Worm (Caenorhabditis elegans) whole organism, L1 larva: ENCODE results near the gene spds-1.

ENCODE experiments used
- C16A3.4 ChIP-seq: fragments of 150-350 bp; optimal IDR thresholded peaks from 2 replicates; lab custom pipeline; 2014; ENCODE audit warnings: missing biosample characterization, missing genetic modification characterization
- F16B12.6 ChIP-seq: fragments of 150-350 bp; optimal IDR thresholded peaks from 2 replicates; lab custom pipeline; 2014; ENCODE audit warnings: missing biosample characterization, missing genetic modification characterization
- Y116A8C.19 ChIP-seq: sonication (generic microtip); optimal IDR thresholded peaks from 2 replicates; lab custom pipeline; 2016; ENCODE audit warnings: missing compliant biosample characterization, missing genetic modification characterization, borderline replicate concordance
- alr-1 ChIP-seq: fragments of 200-800 bp; sonication (Bioruptor generic); optimal IDR thresholded peaks from 2 replicates; lab custom pipeline; 2018; ENCODE audit warnings: borderline replicate concordance, mild to moderate bottlenecking, missing genetic modification characterization, missing compliant biosample characterization
- aly-2 ChIP-seq: fragments of 150-350 bp; optimal IDR thresholded peaks from 2 replicates; lab custom pipeline; 2014; ENCODE audit warnings: missing biosample characterization, missing genetic modification characterization
- blmp-1 ChIP-seq: fragments of 150-350 bp; optimal IDR thresholded peaks from 2 replicates; lab custom pipeline; 2014; ENCODE audit warnings: missing biosample characterization, missing genetic modification characterization
- ceh-8 ChIP-seq: fragments of 200-800 bp; sonication (Bioruptor generic); optimal IDR thresholded peaks from 2 replicates; lab custom pipeline; 2018; ENCODE audit warnings: mild to moderate bottlenecking, missing genetic modification characterization, moderate library complexity, missing compliant biosample characterization
- efl-3 ChIP-seq: fragments of 200-800 bp; sonication (Bioruptor generic); optimal IDR thresholded peaks from 2 replicates; lab custom pipeline; 2018; ENCODE audit warnings: mild to moderate bottlenecking, missing genetic modification characterization, missing compliant biosample characterization
- egl-13 ChIP-seq: sonication (generic microtip); optimal IDR thresholded peaks from 2 replicates; lab custom pipeline; 2016; ENCODE audit warnings: missing genotype, missing genetic modification reagents, missing genetic modification characterization, missing compliant biosample characterization
- elt-2 ChIP-seq: sonication (generic microtip); optimal IDR thresholded peaks from 2 replicates; lab custom pipeline; 2016; ENCODE audit warnings: missing genetic modification characterization, mild to moderate bottlenecking, inconsistent platforms, missing compliant biosample characterization, missing genetic modification reagents
- fos-1 ChIP-seq: fragments of 150-350 bp; optimal IDR thresholded peaks from 2 replicates; lab custom pipeline; 2014; ENCODE audit warnings: missing biosample characterization, missing genetic modification characterization
- hlh-17 ChIP-seq: fragments of 200-800 bp; sonication (Bioruptor generic); optimal IDR thresholded peaks from 2 replicates; lab custom pipeline; 2018; ENCODE audit warnings: missing genetic modification characterization, mild to moderate bottlenecking, missing compliant biosample characterization, moderate library complexity, borderline replicate concordance
- hlh-4 ChIP-seq: sonication (generic microtip); optimal IDR thresholded peaks from 2 replicates; lab custom pipeline; 2016; ENCODE audit warnings: mild to moderate bottlenecking, missing genetic modification characterization, missing compliant biosample characterization
- hpl-2 ChIP-seq: fragments of 150-350 bp; optimal IDR thresholded peaks from 2 replicates; lab custom pipeline; 2014; ENCODE audit warnings: missing biosample characterization, missing genetic modification reagents, missing genetic modification characterization
- isw-1 ChIP-seq: fragments of 200-800 bp; sonication (Bioruptor generic); IDR thresholded peaks from 2 replicates; pipeline ENCODE4 v1.3.6; 2022; ENCODE audit warnings: missing genetic modification characterization, missing compliant biosample characterization
- lin-13 ChIP-seq: fragments of 150-350 bp; optimal IDR thresholded peaks from 2 replicates; lab custom pipeline; 2014; ENCODE audit warnings: missing biosample characterization, missing genetic modification reagents, missing genetic modification characterization
- lir-3 ChIP-seq: sonication (generic microtip); optimal IDR thresholded peaks from 2 replicates; lab custom pipeline; 2016; ENCODE audit warnings: mild to moderate bottlenecking, missing genetic modification characterization, moderate library complexity, missing compliant biosample characterization; ENCODE audit not compliant: poor library complexity
- lsy-2 ChIP-seq, 2 experiments: fragments of 150-350 bp; optimal IDR thresholded peaks; 2 replicates each; lab custom pipeline; 2014; ENCODE audit warnings: missing biosample characterization in 2 of 2, missing genetic modification characterization in 2 of 2
- mab-9 ChIP-seq: fragments of 200-800 bp; sonication (Bioruptor generic); IDR thresholded peaks from 2 replicates; pipeline ENCODE4 v1.3.6; 2022; ENCODE audit warnings: missing genetic modification reagents, missing genetic modification characterization, missing compliant biosample characterization
- mef-2 ChIP-seq: fragments of 150-350 bp; optimal IDR thresholded peaks from 2 replicates; lab custom pipeline; 2014; ENCODE audit warnings: missing biosample characterization, missing genetic modification characterization
- nhr-20 ChIP-seq: sonication (generic microtip); optimal IDR thresholded peaks from 2 replicates; lab custom pipeline; 2016; ENCODE audit warnings: mild to moderate bottlenecking, missing genetic modification characterization, missing compliant biosample characterization
- nhr-28 ChIP-seq: fragments of 150-350 bp; optimal IDR thresholded peaks from 2 replicates; lab custom pipeline; 2014; ENCODE audit warnings: missing biosample characterization, missing genetic modification characterization
- nhr-76 ChIP-seq: sonication (generic microtip); optimal IDR thresholded peaks from 2 replicates; lab custom pipeline; 2017; ENCODE audit warnings: missing biosample characterization, missing genetic modification characterization
- nhr-77 ChIP-seq: fragments of 150-350 bp; optimal IDR thresholded peaks from 2 replicates; lab custom pipeline; 2014; ENCODE audit warnings: missing biosample characterization, missing genetic modification characterization
- nhr-84 ChIP-seq: sonication (generic microtip); optimal IDR thresholded peaks from 2 replicates; lab custom pipeline; 2017; ENCODE audit warnings: missing biosample characterization, missing genetic modification characterization
- pag-3 ChIP-seq: sonication (generic microtip); optimal IDR thresholded peaks from 2 replicates; lab custom pipeline; 2017; ENCODE audit warnings: missing genetic modification characterization, mild to moderate bottlenecking, missing compliant biosample characterization, antibody characterized with exemption, borderline replicate concordance; ENCODE audit not compliant: insufficient read depth
- pax-3 ChIP-seq: fragments of 200-800 bp; sonication (Bioruptor generic); optimal IDR thresholded peaks from 2 replicates; lab custom pipeline; 2018; ENCODE audit warnings: mild to moderate bottlenecking, missing genetic modification characterization, moderate library complexity, missing compliant biosample characterization
- sup-37 ChIP-seq: fragments of 200-800 bp; sonication (Bioruptor generic); optimal IDR thresholded peaks from 2 replicates; lab custom pipeline; 2018; ENCODE audit warnings: mild to moderate bottlenecking, missing genetic modification characterization, missing compliant biosample characterization
- swsn-7 ChIP-seq: sonication (generic microtip); optimal IDR thresholded peaks from 2 replicates; lab custom pipeline; 2016; ENCODE audit warnings: missing genetic modification characterization, missing compliant biosample characterization
- unc-130 ChIP-seq: fragments of 150-350 bp; optimal IDR thresholded peaks from 2 replicates; lab custom pipeline; 2017; ENCODE audit warnings: missing biosample characterization, missing genetic modification characterization, inconsistent platforms
- unc-86 ChIP-seq: sonication (generic microtip); optimal IDR thresholded peaks from 2 replicates; lab custom pipeline; 2016; ENCODE audit warnings: missing genetic modification characterization, missing compliant biosample characterization
- xbp-1 ChIP-seq: sonication (generic microtip); optimal IDR thresholded peaks from 2 replicates; lab custom pipeline; 2016; ENCODE audit warnings: missing genetic modification characterization, missing compliant biosample characterization
- zag-1 ChIP-seq: fragments of 150-350 bp; optimal IDR thresholded peaks from 2 replicates; lab custom pipeline; 2014; ENCODE audit warnings: missing biosample characterization, missing genetic modification characterization
- ztf-11 ChIP-seq, 2 experiments: sonication (generic microtip); optimal IDR thresholded peaks; 2 replicates each; lab custom pipeline; 2016 to 2017; ENCODE audit warnings: missing genetic modification characterization in 2 of 2, missing biosample characterization in 1 of 2, missing compliant biosample characterization in 1 of 2

Gene spds-1

ce11 chrII:12806602-12807182 is at the start of gene spds-1:
Gene spds-1 (plus strand): TSS chrII:12806899.
- TF ChIP-seq nhr-77 (no peak), Y116A8C.19 (tag; lab: Kevin White, UChicago) (no peak), mef-2 (tag; lab: Kevin White, UChicago) (no peak), ztf-11 (tag; optimal IDR thresholded peaks at IDR 0.05; lab: Kevin White, UChicago) (no peak), lir-3 (tag; lab: Kevin White, UChicago) (no peak), C16A3.4 (tag; lab: Kevin White, UChicago) (no peak), elt-2 (no peak), egl-13 (no peak), hlh-4 (tag; lab: Kevin White, UChicago) (no peak), zag-1 (tag; lab: Kevin White, UChicago) (no peak), alr-1 (tag; lab: Kevin White, UChicago) (no peak), ceh-8 (GFP tag; lab: Kevin White, UChicago) (no peak), aly-2 (tag; lab: Kevin White, UChicago) (no peak), mab-9 (GFP tag; lab: Robert Waterston, UW) (no peak), hlh-17 (no peak), blmp-1 (tag; lab: Kevin White, UChicago) (no peak)

- no peak for TF ChIP-seq nhr-76 (tag; lab: Kevin White, UChicago)
- TF ChIP-seq nhr-84 (tag; lab: Kevin White, UChicago): no peak
- no peak for TF ChIP-seq unc-86 (tag; lab: Kevin White, UChicago)
- no peak for TF ChIP-seq elt-2
- TF ChIP-seq F16B12.6 (tag; lab: Kevin White, UChicago): no peak
- TF ChIP-seq pax-3 (tag; lab: Kevin White, UChicago): no peak
- TF ChIP-seq, all 84 proteins: peak for 0
Observed at ce11 chrII:12760497-12760896, 46.2 kb upstream of the spds-1 start, which contains the start of gene cnp-2. Gene cnp-2 (plus strand): TSS chrII:12760797.

DNA sequence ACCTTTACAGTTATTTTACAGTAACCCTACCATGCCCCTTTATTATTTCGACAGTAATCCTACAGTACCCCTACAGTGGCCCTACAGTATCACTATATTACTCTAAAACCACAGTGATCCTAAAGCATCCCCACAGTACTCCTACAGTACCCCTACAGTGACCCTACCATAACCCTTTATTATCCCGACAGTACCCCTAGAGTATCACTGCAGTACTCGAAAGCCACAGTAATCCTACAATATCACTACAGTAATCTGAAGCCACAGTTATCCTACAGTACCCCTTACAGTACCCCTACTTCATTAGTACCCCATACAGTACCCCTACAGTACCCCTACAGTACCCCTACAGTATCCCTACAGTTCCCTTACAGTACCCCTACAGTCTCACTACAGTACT is 42.2 kb upstream of the spds-1 start:
- no peak for TF ChIP-seq sup-37 (GFP tag; lab: Kevin White, UChicago)
- TF ChIP-seq fos-1 (tag; lab: Kevin White, UChicago): no peak
- TF ChIP-seq lsy-2 (tag; optimal IDR thresholded peaks at IDR 0.05; lab: Kevin White, UChicago): no peak
- no peak for TF ChIP-seq lin-13
- no peak for TF ChIP-seq pag-3 (tag; lab: Kevin White, UChicago)
- TF ChIP-seq swsn-7 (tag; lab: Kevin White, UChicago): no peak
- TF ChIP-seq hlh-17: no peak
- TF ChIP-seq nhr-28: no peak
- no peak for TF ChIP-seq hpl-2 (GFP tag; lab: Kevin White, UChicago)
- TF ChIP-seq nhr-76 (tag; lab: Kevin White, UChicago): no peak

ce11 chrII:12766443-12767188 is 40.1 kb upstream of the spds-1 start:
- TF ChIP-seq Y116A8C.19 (tag; lab: Kevin White, UChicago) (no peak), efl-3 (GFP tag; lab: Kevin White, UChicago) (no peak), nhr-20 (tag; lab: Kevin White, UChicago) (no peak), isw-1 (GFP tag; lab: Robert Waterston, UW) (no peak), alr-1 (tag; lab: Kevin White, UChicago) (no peak), xbp-1 (tag; lab: Kevin White, UChicago) (no peak), unc-130 (tag; lab: Kevin White, UChicago) (no peak)
